Worm (Caenorhabditis elegans) whole organism, L3 larva: Measurements from ENCODE around the gene cup-16.

Experiments used
- aly-2 ChIP-seq: fragments of 150-350 bp; optimal IDR thresholded peaks from 2 replicates; lab custom pipeline; 2014; ENCODE audit warnings: missing biosample characterization, missing genetic modification characterization
- egl-27 ChIP-seq: sonication (generic microtip); optimal IDR thresholded peaks from 4 replicates; lab custom pipeline; 2017; ENCODE audit warnings: missing biosample characterization, missing genetic modification reagents, missing genetic modification characterization
- hmg-11 ChIP-seq: sonication (generic microtip); optimal IDR thresholded peaks from 2 replicates; lab custom pipeline; 2016; ENCODE audit warnings: missing genetic modification characterization, missing compliant biosample characterization
- lin-39 ChIP-seq: fragments of 150-350 bp; optimal IDR thresholded peaks from 2 replicates; lab custom pipeline; 2018; ENCODE audit warnings: missing biosample characterization, missing genetic modification reagents, missing genetic modification characterization
- nhr-11 ChIP-seq: fragments of 150-350 bp; optimal IDR thresholded peaks from 2 replicates; lab custom pipeline; 2014; ENCODE audit warnings: missing biosample characterization, missing genetic modification characterization
- nhr-237 ChIP-seq: fragments of 150-350 bp; optimal IDR thresholded peaks from 2 replicates; lab custom pipeline; 2014; ENCODE audit warnings: missing biosample characterization, missing genetic modification characterization
- nhr-28 ChIP-seq: fragments of 150-350 bp; optimal IDR thresholded peaks from 2 replicates; lab custom pipeline; 2014; ENCODE audit warnings: missing biosample characterization, missing genetic modification characterization
- nhr-76 ChIP-seq: fragments of 150-350 bp; sonication (generic microtip); optimal IDR thresholded peaks from 5 replicates; lab custom pipeline; 2014; ENCODE audit warnings: missing biosample characterization, missing genetic modification characterization
- pha-4 ChIP-seq: fragments of 150-350 bp; optimal IDR thresholded peaks from 2 replicates; lab custom pipeline; 2014; ENCODE audit warnings: missing biosample characterization, missing genetic modification reagents, missing genetic modification characterization
- sea-2 ChIP-seq: fragments of 150-350 bp; sonication (generic microtip); optimal IDR thresholded peaks from 4 replicates; lab custom pipeline; 2014; ENCODE audit warnings: missing biosample characterization, missing genetic modification reagents, missing genetic modification characterization

ce11 chrII:8742972-8743371 lies 36.0 kb downstream of the cup-16 start:
- TF ChIP-seq nhr-237 (tag; lab: Kevin White, UChicago) = no peak
- no peak for TF ChIP-seq egl-27 (tag; lab: Kevin White, UChicago)
- no peak for TF ChIP-seq aly-2 (tag; lab: Kevin White, UChicago)
- no peak for TF ChIP-seq pha-4 (tag; lab: Kevin White, UChicago)
- no peak for TF ChIP-seq hmg-11 (tag; lab: Kevin White, UChicago)
- no peak for TF ChIP-seq nhr-11
- TF ChIP-seq nhr-76 (tag; lab: Kevin White, UChicago) = no peak
- TF ChIP-seq lin-39 (tag; lab: Kevin White, UChicago) = no peak
- no peak for TF ChIP-seq nhr-28
- no peak for TF ChIP-seq sea-2
